Worm (Caenorhabditis elegans) whole organism, young adult: Measurements from ENCODE around the gene irld-65.

ENCODE experiments used
- B0336.3 ChIP-seq: fragments of 200-800 bp; sonication (Bioruptor generic); IDR thresholded peaks from 2 replicates; pipeline ENCODE4 v1.3.6; 2022; ENCODE audit warnings: missing genetic modification characterization, missing compliant biosample characterization
- F49E8.2 ChIP-seq: sonication (generic microtip); optimal IDR thresholded peaks from 3 replicates; lab custom pipeline; 2017; ENCODE audit warnings: missing genetic modification characterization, mild to moderate bottlenecking, missing compliant biosample characterization, antibody characterized with exemption, moderate library complexity; ENCODE audit not compliant: insufficient read depth
- ama-1 ChIP-seq, 3 experiments: fragments of 150-350 bp in 1 of 3; sonication (generic microtip) in 2 of 3; optimal IDR thresholded peaks; 2 replicates each; lab custom pipeline; 2014 to 2018; ENCODE audit warnings: missing biosample characterization in 2 of 3, missing genetic modification characterization in 2 of 3, missing genetic modification reagents in 2 of 3
- bed-2 ChIP-seq: fragments of 200-800 bp; sonication (Bioruptor generic); IDR thresholded peaks from 2 replicates; pipeline ENCODE4 v1.3.6; 2022; ENCODE audit warnings: missing genetic modification reagents, missing genetic modification characterization, missing compliant biosample characterization
- ceh-27 ChIP-seq: fragments of 200-800 bp; sonication (Bioruptor generic); optimal IDR thresholded peaks from 2 replicates; lab custom pipeline; 2018; ENCODE audit warnings: mild to moderate bottlenecking, missing genetic modification characterization, moderate library complexity, missing compliant biosample characterization
- ceh-91 ChIP-seq: fragments of 200-800 bp; sonication (Bioruptor generic); IDR thresholded peaks from 2 replicates; pipeline ENCODE4 v1.3.6; 2022; ENCODE audit warnings: missing genetic modification reagents, missing genetic modification characterization, missing compliant biosample characterization
- efl-1 ChIP-seq: fragments of 150-350 bp; optimal IDR thresholded peaks from 2 replicates; lab custom pipeline; 2014; ENCODE audit warnings: missing biosample characterization, missing genetic modification reagents, missing genetic modification characterization
- lin-35 ChIP-seq, 3 experiments: fragments of 150-350 bp in 2 of 3; sonication (generic microtip) in 1 of 3; optimal IDR thresholded peaks; 2 replicates each; lab custom pipeline; 2014 to 2018; ENCODE audit warnings: missing biosample characterization in 3 of 3, missing genetic modification characterization in 3 of 3, missing genetic modification reagents in 3 of 3
- lsy-27 ChIP-seq: sonication (generic microtip); optimal IDR thresholded peaks from 2 replicates; lab custom pipeline; 2017; ENCODE audit warnings: missing genetic modification characterization, mild to moderate bottlenecking, missing compliant biosample characterization, antibody characterized with exemption, missing genotype, borderline replicate concordance; ENCODE audit not compliant: insufficient read depth
- nfya-1 ChIP-seq: sonication (generic microtip); optimal IDR thresholded peaks from 2 replicates; lab custom pipeline; 2017; ENCODE audit warnings: antibody characterized with exemption, missing compliant biosample characterization, missing genetic modification characterization, borderline replicate concordance; ENCODE audit not compliant: insufficient read depth
- nhr-179 ChIP-seq: sonication (generic microtip); optimal IDR thresholded peaks from 2 replicates; lab custom pipeline; 2016; ENCODE audit warnings: mild to moderate bottlenecking, missing genetic modification characterization, missing compliant biosample characterization
- repo-1 ChIP-seq: sonication (generic microtip); optimal IDR thresholded peaks from 2 replicates; lab custom pipeline; 2017; ENCODE audit warnings: mild to moderate bottlenecking, missing genetic modification characterization, missing compliant biosample characterization
- snpc-3.4 ChIP-seq: sonication (generic microtip); optimal IDR thresholded peaks from 2 replicates; lab custom pipeline; 2017; ENCODE audit warnings: missing genetic modification characterization, mild to moderate bottlenecking, missing compliant biosample characterization, antibody characterized with exemption, moderate library complexity, missing genotype, missing genetic modification reagents

ce11 chrII:2965215-2965998, 27.7 kb upstream of the irld-65 start:
- TF ChIP-seq ama-1 (optimal IDR thresholded peaks at IDR 0.05; lab: Kevin White, UChicago) = no peak
- no peak for TF ChIP-seq ama-1 (GFP tag; optimal IDR thresholded peaks at IDR 0.05; lab: Kevin White, UChicago)
- no peak for TF ChIP-seq bed-2 (GFP tag; lab: Robert Waterston, UW)
- TF ChIP-seq B0336.3 (GFP tag; lab: Robert Waterston, UW) = no peak
- TF ChIP-seq ceh-91 (GFP tag; lab: Robert Waterston, UW) = no peak
- TF ChIP-seq snpc-3.4 (tag; lab: Kevin White, UChicago) = no peak
- TF ChIP-seq lsy-27 = no peak
- TF ChIP-seq ceh-27 (GFP tag; lab: Kevin White, UChicago) = no peak
- TF ChIP-seq lin-35 (GFP tag; optimal IDR thresholded peaks at IDR 0.05; lab: Kevin White, UChicago) = no peak
- no peak for TF ChIP-seq efl-1
- TF ChIP-seq repo-1 = no peak
- TF ChIP-seq nhr-179 (tag; lab: Kevin White, UChicago) = no peak
- no peak for TF ChIP-seq nfya-1
- no peak for TF ChIP-seq F49E8.2 (tag; lab: Kevin White, UChicago)
